Fruit fly (Drosophila melanogaster): ENCODE results near the gene APC7.

Gene APC7

DNA sequence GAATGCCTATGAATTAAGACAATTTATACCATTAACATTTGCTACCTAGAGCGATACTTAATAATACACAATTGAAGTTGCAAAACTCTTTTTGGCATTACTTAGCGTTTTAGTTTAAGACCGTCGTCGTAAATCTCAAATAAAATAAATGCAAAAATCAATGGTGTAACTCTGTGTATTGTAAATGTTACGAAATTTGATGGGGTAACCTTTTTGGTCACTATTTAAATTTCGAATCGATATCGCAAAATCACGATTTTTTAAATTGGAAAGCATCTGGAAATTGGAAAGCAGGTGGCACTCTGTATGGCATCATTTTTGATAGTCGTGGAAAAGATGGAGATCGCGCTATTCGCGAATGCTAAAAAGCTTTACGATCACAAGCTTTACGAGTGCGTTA is at the start of gene APC7:
Gene APC7 (plus strand): TSS at position 301 of the 400 bp plus-strand sequence.
- TF ChIP-seq foxo (GFP tag; optimal IDR thresholded peaks at IDR 0.05) (no peak), Sp1 (GFP tag; optimal IDR thresholded peaks at IDR 0.05) (no peak), GATAd (GFP tag; optimal IDR thresholded peaks at IDR 0.05) (no peak), Hr78 (GFP tag; optimal IDR thresholded peaks at IDR 0.05) (no peak), ey (GFP tag; optimal IDR thresholded peaks at IDR 0.05) (no peak), Rel (GFP tag; optimal IDR thresholded peaks at IDR 0.05) (no peak), Rel (tag; optimal IDR thresholded peaks at IDR 0.05) (no peak), tai (GFP tag; optimal IDR thresholded peaks at IDR 0.05) (no peak), OdsH (GFP tag; optimal IDR thresholded peaks at IDR 0.05) (no peak)

DNA sequence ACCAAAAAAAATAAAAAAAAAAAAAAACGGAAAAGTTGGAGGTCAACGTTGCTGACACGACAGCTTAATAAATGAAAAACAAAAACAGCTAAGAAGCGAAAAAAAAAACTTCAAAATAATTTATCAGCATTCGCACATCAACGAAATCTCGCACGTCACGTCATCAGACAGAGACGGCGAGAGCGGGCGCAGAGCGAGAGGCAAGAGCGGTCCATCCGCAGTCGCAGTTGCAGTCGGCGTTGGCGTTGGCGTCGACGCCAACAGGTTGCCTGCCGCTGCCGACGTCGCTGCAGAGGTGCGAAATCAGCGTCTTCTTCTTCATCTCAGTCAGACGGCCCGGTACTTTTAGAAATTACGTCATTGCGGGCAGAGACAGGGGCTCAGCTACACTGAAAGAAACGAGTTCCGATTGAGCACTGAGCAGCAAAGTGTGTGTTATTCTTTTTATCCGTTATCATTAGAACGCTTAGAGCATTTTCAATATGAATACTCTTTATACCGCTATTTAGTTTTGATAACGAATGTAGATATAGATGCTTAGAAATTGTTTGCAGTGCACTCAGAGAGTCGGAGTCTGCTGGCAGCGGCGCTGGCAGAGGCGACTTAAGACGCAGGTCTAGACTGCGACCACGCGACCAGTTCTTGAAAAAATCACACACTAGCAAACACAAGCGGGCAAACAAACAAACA is 47.3 kb upstream of the APC7 start:
- TF ChIP-seq Rel (GFP tag; optimal IDR thresholded peaks at IDR 0.05) (peak; percentile 94), Rel (tag; optimal IDR thresholded peaks at IDR 0.05) (peak; percentile 81), Hr83 (GFP tag; optimal IDR thresholded peaks at IDR 0.05; ENCODE audit: poor library complexity, severe bottlenecking) (peak; percentile 47), OdsH (GFP tag; optimal IDR thresholded peaks at IDR 0.05) (peak; percentile 95), GATAd (GFP tag; optimal IDR thresholded peaks at IDR 0.05) (peak; percentile 78), fru (GFP tag; optimal IDR thresholded peaks at IDR 0.05) (peak; percentile 98), psq (GFP tag; optimal IDR thresholded peaks at IDR 0.05) (peak; percentile 93), HLH106 (tag; optimal IDR thresholded peaks at IDR 0.05) (peak; percentile 97), Hr78 (GFP tag; optimal IDR thresholded peaks at IDR 0.05) (no peak), dmrt93B (GFP tag; optimal IDR thresholded peaks at IDR 0.05) (peak; percentile 95), Hnf4 (GFP tag; optimal IDR thresholded peaks at IDR 0.05) (peak; percentile 95), h (GFP tag; optimal IDR thresholded peaks at IDR 0.05) (peak; percentile 98), Jra (GFP tag; optimal IDR thresholded peaks at IDR 0.05) (peak; percentile 95), CG9705 (GFP tag; optimal IDR thresholded peaks at IDR 0.05) (peak; percentile 95), Vsx2 (GFP tag; optimal IDR thresholded peaks at IDR 0.05; ENCODE audit: partially characterized antibody) (no peak), br (GFP tag; optimal IDR thresholded peaks at IDR 0.05) (peak; percentile 97), pan (optimal IDR thresholded peaks at IDR 0.05) (no peak), foxo (GFP tag; optimal IDR thresholded peaks at IDR 0.05) (peak; percentile 84 to 98), Dif (GFP tag; optimal IDR thresholded peaks at IDR 0.05; ENCODE audit: partially characterized antibody) (no peak), woc (GFP tag; optimal IDR thresholded peaks at IDR 0.05) (peak; percentile 93), Sp1 (GFP tag; optimal IDR thresholded peaks at IDR 0.05) (peak; percentile 93), jim (GFP tag; optimal IDR thresholded peaks at IDR 0.05) (no peak), sv (GFP tag; optimal IDR thresholded peaks at IDR 0.05) (peak; percentile 85), Myc (optimal IDR thresholded peaks at IDR 0.05) (no peak), Mio (GFP tag; optimal IDR thresholded peaks at IDR 0.05) (peak; percentile 62), brk (GFP tag; optimal IDR thresholded peaks at IDR 0.05) (no peak), dsf (GFP tag; optimal IDR thresholded peaks at IDR 0.05; ENCODE audit: borderline replicate concordance) (peak; percentile 67), usp (GFP tag; optimal IDR thresholded peaks at IDR 0.05) (no peak), Dfd (GFP tag; optimal IDR thresholded peaks at IDR 0.05) (no peak), CG32264 (GFP tag; optimal IDR thresholded peaks at IDR 0.05) (peak; percentile 93), CrebA (GFP tag; optimal IDR thresholded peaks at IDR 0.05; ENCODE audit: borderline replicate concordance) (no peak), ey (GFP tag; optimal IDR thresholded peaks at IDR 0.05) (peak; percentile 98), sage (GFP tag; optimal IDR thresholded peaks at IDR 0.05) (peak; percentile 90), lola (GFP tag; optimal IDR thresholded peaks at IDR 0.05) (no peak), dl (GFP tag; optimal IDR thresholded peaks at IDR 0.05; ENCODE audit: insufficient read depth in 1 of 2, partially characterized antibody in 2 of 2) (no peak), tai (GFP tag; optimal IDR thresholded peaks at IDR 0.05) (no peak), Abd-B (GFP tag; optimal IDR thresholded peaks at IDR 0.05) (no peak), rgr (GFP tag; optimal IDR thresholded peaks at IDR 0.05) (peak; percentile 97), N (GFP tag; optimal IDR thresholded peaks at IDR 0.05) (no peak)

All from whole organism, wandering third instar larva.